Worm (Caenorhabditis elegans) whole organism, early embryonic: ENCODE measurements around the gene col-152.

Experiments used
- ama-1 ChIP-seq: fragments of 150-350 bp; optimal IDR thresholded peaks from 2 replicates; lab custom pipeline; 2014
- ceh-13 ChIP-seq: fragments of 200-800 bp; sonication (Bioruptor generic); optimal IDR thresholded peaks from 2 replicates; lab custom pipeline; 2018; ENCODE audit warnings: mild to moderate bottlenecking, missing genetic modification characterization, missing compliant biosample characterization
- ets-7 ChIP-seq: sonication (generic microtip); optimal IDR thresholded peaks from 2 replicates; lab custom pipeline; 2016; ENCODE audit warnings: missing genotype, missing genetic modification characterization, missing compliant biosample characterization
- hmg-4 ChIP-seq: fragments of 200-800 bp; sonication (Bioruptor generic); optimal IDR thresholded peaks from 2 replicates; lab custom pipeline; 2018; ENCODE audit warnings: mild to moderate bottlenecking, missing genetic modification characterization, missing compliant biosample characterization
- scrt-1 ChIP-seq: fragments of 200-800 bp; sonication (Bioruptor generic); IDR thresholded peaks from 2 replicates; pipeline ENCODE4 v1.3.6; 2022; ENCODE audit warnings: missing genetic modification characterization, missing compliant biosample characterization

DNA sequence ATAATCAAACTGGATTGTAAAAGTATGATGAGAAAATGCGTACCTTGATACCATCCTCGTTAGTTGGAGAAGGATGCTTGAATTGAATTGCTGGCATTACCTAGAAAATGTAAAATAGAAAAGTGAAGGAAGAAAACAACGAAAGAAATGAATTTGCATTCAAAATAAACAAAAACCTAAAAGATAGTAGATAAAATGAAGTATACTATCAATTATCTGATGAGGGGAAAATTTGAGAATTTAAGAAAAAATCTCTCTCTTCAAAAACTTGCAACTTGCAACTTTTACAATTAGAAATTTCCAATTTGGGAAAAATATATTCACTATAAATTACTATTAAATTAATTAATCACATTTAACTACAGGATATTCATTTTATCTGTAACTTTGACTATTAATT, 34.1 kb downstream of the col-152 start, which contains the start of gene T21C9.11:
- TF ChIP-seq ceh-13 (GFP tag; lab: Kevin White, UChicago) (no peak), ama-1 (lab: Kevin White, UChicago) (no peak), ets-7 (tag; lab: Kevin White, UChicago) (no peak), hmg-4 (GFP tag; lab: Kevin White, UChicago) (no peak), scrt-1 (GFP tag; lab: Robert Waterston, UW) (no peak)
